Fruit fly (Drosophila melanogaster): Measurements from ENCODE around the gene Rpt3R.

Gene Rpt3R

dm6 chr3R:9710228-9710627 is 46.1 kb downstream of the Rpt3R start:
- TF ChIP-seq insv (GFP tag; optimal IDR thresholded peaks at IDR 0.05) (peak in 1 of 2 experiments; percentile 76), Awh (GFP tag; IDR thresholded peaks at IDR 0.05) (no peak), Med (GFP tag) (peak; percentile 32)

dm6 chr3R:9705008-9705628 is 51.2 kb downstream of the Rpt3R start, which contains the start of gene Unc-115a:
TSS of gene Unc-115a (minus strand) at chr3R:9705417.
- TF ChIP-seq CG30020 (tag; optimal IDR thresholded peaks at IDR 0.05), result peak; percentile 34
- peak; percentile 78 for TF ChIP-seq CG13624 (GFP tag; optimal IDR thresholded peaks at IDR 0.05)
- peak; percentile 36 for TF ChIP-seq wek (GFP tag; optimal IDR thresholded peaks at IDR 0.05)
- no peak for TF ChIP-seq CG11456 (GFP tag; IDR thresholded peaks at IDR 0.05)
- no peak for TF ChIP-seq ttk (GFP tag; IDR thresholded peaks at IDR 0.05)
- TF ChIP-seq Elba2 (GFP tag; optimal IDR thresholded peaks at IDR 0.05), result peak; percentile 20
- TF ChIP-seq CG1603 (tag; optimal IDR thresholded peaks at IDR 0.05), result peak; percentile 92
- peak; percentile 84 for TF ChIP-seq CG9797 (GFP tag; optimal IDR thresholded peaks at IDR 0.05)
- no peak for TF ChIP-seq tup (GFP tag; optimal IDR thresholded peaks at IDR 0.05)
- peak; percentile 92 for TF ChIP-seq BEAF-32 (GFP tag; optimal IDR thresholded peaks at IDR 0.05)
- no peak for TF ChIP-seq sob (GFP tag; IDR thresholded peaks at IDR 0.05)
- no peak for TF ChIP-seq CG1792 (GFP tag; optimal IDR thresholded peaks at IDR 0.05)
- TF ChIP-seq gsb-n (tag; optimal IDR thresholded peaks at IDR 0.05), result no peak
- TF ChIP-seq ase (GFP tag; IDR thresholded peaks at IDR 0.05), result no peak
- peak; percentile 60 for TF ChIP-seq her (GFP tag; optimal IDR thresholded peaks at IDR 0.05)
- TF ChIP-seq Kr (GFP tag; optimal IDR thresholded peaks at IDR 0.05), result no peak
- no peak for TF ChIP-seq CG3847 (GFP tag; IDR thresholded peaks at IDR 0.05)
- peak; percentile 38 to 57 for TF ChIP-seq bsh (GFP tag; optimal IDR thresholded peaks at IDR 0.05)
- peak; percentile 33 for TF ChIP-seq CG7556 (GFP tag; optimal IDR thresholded peaks at IDR 0.05)
- TF ChIP-seq gcm (GFP tag; optimal IDR thresholded peaks at IDR 0.05), result peak; percentile 42
- no peak for TF ChIP-seq CG31224 (GFP tag; IDR thresholded peaks at IDR 0.05)
- TF ChIP-seq CG14965 (GFP tag; optimal IDR thresholded peaks at IDR 0.05; ENCODE audit: borderline replicate concordance), result no peak
- TF ChIP-seq CG13424 (tag; optimal IDR thresholded peaks at IDR 0.05), result peak; percentile 35
- TF ChIP-seq sim (GFP tag; IDR thresholded peaks at IDR 0.05), result no peak
- TF ChIP-seq CG10267 (tag; optimal IDR thresholded peaks at IDR 0.05), result peak; percentile 74
- TF ChIP-seq CG17912 (GFP tag; optimal IDR thresholded peaks at IDR 0.05), result peak; percentile 54
- peak; percentile 20 for TF ChIP-seq CG18764 (GFP tag; optimal IDR thresholded peaks at IDR 0.05)
- TF ChIP-seq exex (tag; optimal IDR thresholded peaks at IDR 0.05), result no peak
- peak; percentile 43 for TF ChIP-seq NC2α (GFP tag; optimal IDR thresholded peaks at IDR 0.05)
- no peak for TF ChIP-seq ato (GFP tag; IDR thresholded peaks at IDR 0.05; ENCODE audit: partially characterized antibody)
- no peak for TF ChIP-seq CG2199 (GFP tag; IDR thresholded peaks at IDR 0.05)
- peak; percentile 74 for TF ChIP-seq CG2116 (GFP tag; optimal IDR thresholded peaks at IDR 0.05)
- TF ChIP-seq CG32767 (GFP tag; IDR thresholded peaks at IDR 0.05), result no peak
- TF ChIP-seq CG1602 (GFP tag; optimal IDR thresholded peaks at IDR 0.05), result no peak
- no peak for TF ChIP-seq ab (GFP tag; optimal IDR thresholded peaks at IDR 0.05)
- peak; percentile 3 for TF ChIP-seq slou (GFP tag; optimal IDR thresholded peaks at IDR 0.05)
- TF ChIP-seq zfh1 (GFP tag; IDR thresholded peaks at IDR 0.05), result no peak
- TF ChIP-seq CG4404 (GFP tag; IDR thresholded peaks at IDR 0.05), result no peak
- TF ChIP-seq CG2875 (GFP tag; optimal IDR thresholded peaks at IDR 0.05), result peak; percentile 27
- TF ChIP-seq sens-2 (GFP tag; IDR thresholded peaks at IDR 0.05), result no peak
- TF ChIP-seq CG6765 (GFP tag; optimal IDR thresholded peaks at IDR 0.05), result peak; percentile 19
- peak; percentile 41 for TF ChIP-seq sug (tag; optimal IDR thresholded peaks at IDR 0.05)
- peak; percentile 41 for TF ChIP-seq CG13296 (GFP tag; optimal IDR thresholded peaks at IDR 0.05)
- no peak for TF ChIP-seq lov (optimal IDR thresholded peaks at IDR 0.05)
- no peak for TF ChIP-seq lov (GFP tag; IDR thresholded peaks at IDR 0.05)
- peak; percentile 15 for TF ChIP-seq ewg (GFP tag; optimal IDR thresholded peaks at IDR 0.05)
